Fruit fly (Drosophila melanogaster) whole organism, wandering third instar larva: ENCODE measurements around the gene CG6661.

Experiments
- Abd-B ChIP-seq: fragments of >200 bp; optimal IDR thresholded peaks from 2 replicates; lab custom pipeline; 2017; ENCODE audit warnings: missing biosample characterization, missing genetic modification characterization
- CG32264 ChIP-seq: fragments of 200-800 bp; sonication (Bioruptor generic); optimal IDR thresholded peaks from 2 replicates; lab custom pipeline; 2016; ENCODE audit warnings: missing biosample characterization, missing genetic modification characterization
- CG9705 ChIP-seq: fragments of 200-800 bp; sonication (Bioruptor generic); optimal IDR thresholded peaks from 2 replicates; lab custom pipeline; 2018; ENCODE audit warnings: missing biosample characterization, mild to moderate bottlenecking, missing genetic modification characterization
- Dfd ChIP-seq: fragments of >200 bp; optimal IDR thresholded peaks from 2 replicates; lab custom pipeline; 2017; ENCODE audit warnings: missing biosample characterization, missing genetic modification characterization
- Dif ChIP-seq: fragments of 200-275, 200-300 bp; sonication (Bioruptor generic); optimal IDR thresholded peaks from 2 replicates; lab custom pipeline; 2018; ENCODE audit warnings: missing biosample characterization, missing genetic modification characterization; ENCODE audit not compliant: partially characterized antibody
- HLH106 ChIP-seq: fragments of 200-800 bp; optimal IDR thresholded peaks from 3 replicates; lab custom pipeline; 2019; ENCODE audit warnings: missing biosample characterization, mild to moderate bottlenecking, missing genetic modification characterization, moderate library complexity
- Hr78 ChIP-seq: fragments of >200 bp; optimal IDR thresholded peaks from 2 replicates; lab custom pipeline; 2017; ENCODE audit warnings: missing biosample characterization, missing genetic modification characterization
- Hr83 ChIP-seq: fragments of 200-300 bp; sonication (Bioruptor generic); optimal IDR thresholded peaks from 2 replicates; lab custom pipeline; 2016; ENCODE audit warnings: missing biosample characterization, mild to moderate bottlenecking, missing genetic modification characterization, moderate library complexity; ENCODE audit not compliant: poor library complexity, severe bottlenecking
- Jra ChIP-seq: sonication (Bioruptor generic); optimal IDR thresholded peaks from 2 replicates; lab custom pipeline; 2016; ENCODE audit warnings: missing biosample characterization, missing genetic modification characterization
- Mio ChIP-seq: sonication (Bioruptor generic); optimal IDR thresholded peaks from 2 replicates; lab custom pipeline; 2016; ENCODE audit warnings: missing biosample characterization, missing genetic modification characterization
- Myc ChIP-seq: fragments of >200 bp; optimal IDR thresholded peaks from 2 replicates; lab custom pipeline; 2017
- OdsH ChIP-seq: fragments of 200-800 bp; sonication (Bioruptor generic); optimal IDR thresholded peaks from 2 replicates; lab custom pipeline; 2016; ENCODE audit warnings: missing biosample characterization, mild to moderate bottlenecking, missing genetic modification characterization
- Rel ChIP-seq, 2 experiments: fragments of 200-800 bp; sonication (Bioruptor generic) in 1 of 2; optimal IDR thresholded peaks; 2 replicates in 1 of 2; 3 replicates in 1 of 2; lab custom pipeline; 2016 to 2019; ENCODE audit warnings: mild to moderate bottlenecking in 2 of 2, missing biosample characterization in 2 of 2, missing genetic modification characterization in 2 of 2, moderate library complexity in 1 of 2
- Sp1 ChIP-seq: fragments of 200-800 bp; sonication (Bioruptor generic); optimal IDR thresholded peaks from 3 replicates; lab custom pipeline; 2019; ENCODE audit warnings: missing biosample characterization, mild to moderate bottlenecking, missing genetic modification characterization, moderate library complexity
- Vsx2 ChIP-seq: fragments of 200-300, 225-300 bp; sonication (Bioruptor generic); optimal IDR thresholded peaks from 2 replicates; lab custom pipeline; 2018; ENCODE audit warnings: missing biosample characterization, missing genetic modification characterization; ENCODE audit not compliant: partially characterized antibody
- br ChIP-seq: fragments of 200-800 bp; sonication (Bioruptor generic); optimal IDR thresholded peaks from 2 replicates; lab custom pipeline; 2016; ENCODE audit warnings: missing biosample characterization, missing genetic modification characterization
- dl ChIP-seq, 2 experiments: fragments of 175-275, 200-275 bp in 1 of 2; fragments of 200-275 bp in 1 of 2; sonication (Bioruptor generic); optimal IDR thresholded peaks; lab custom pipeline; 2018; ENCODE audit warnings: mild to moderate bottlenecking in 2 of 2, missing biosample characterization in 2 of 2, missing genetic modification characterization in 2 of 2, moderate library complexity in 2 of 2; ENCODE audit not compliant: partially characterized antibody in 2 of 2, insufficient read depth in 1 of 2
- dmrt93B ChIP-seq: fragments of 200-800 bp; sonication (Bioruptor generic); optimal IDR thresholded peaks from 2 replicates; lab custom pipeline; 2018; ENCODE audit warnings: missing biosample characterization, mild to moderate bottlenecking, missing genetic modification characterization
- ey ChIP-seq: fragments of 200-800 bp; sonication (Bioruptor generic); optimal IDR thresholded peaks from 2 replicates; lab custom pipeline; 2016; ENCODE audit warnings: missing biosample characterization, missing genetic modification characterization
- foxo ChIP-seq, 2 experiments: fragments of 200-800 bp; sonication (Bioruptor generic); optimal IDR thresholded peaks; 2 replicates in 1 of 2; 3 replicates in 1 of 2; lab custom pipeline; 2016 to 2017; ENCODE audit warnings: missing biosample characterization in 2 of 2, missing genetic modification characterization in 2 of 2
- fru ChIP-seq: fragments of 200-800 bp; sonication (Bioruptor generic); optimal IDR thresholded peaks from 3 replicates; lab custom pipeline; 2016; ENCODE audit warnings: missing biosample characterization, mild to moderate bottlenecking, missing genetic modification characterization
- h ChIP-seq: fragments of 200-800 bp; sonication (Bioruptor generic); optimal IDR thresholded peaks from 3 replicates; lab custom pipeline; 2016; ENCODE audit warnings: missing biosample characterization, mild to moderate bottlenecking, missing genetic modification characterization
- jim ChIP-seq: fragments of 175-275, 200-325 bp; sonication (Bioruptor generic); optimal IDR thresholded peaks from 2 replicates; lab custom pipeline; 2016; ENCODE audit warnings: missing biosample characterization, mild to moderate bottlenecking, missing genetic modification characterization
- lola ChIP-seq: fragments of >200 bp; optimal IDR thresholded peaks from 2 replicates; lab custom pipeline; 2017; ENCODE audit warnings: missing biosample characterization, missing genetic modification characterization
- pan ChIP-seq: fragments of >200 bp; optimal IDR thresholded peaks from 2 replicates; lab custom pipeline; 2017
- psq ChIP-seq: fragments of 200-800 bp; sonication (Bioruptor generic); optimal IDR thresholded peaks from 3 replicates; lab custom pipeline; 2017; ENCODE audit warnings: missing biosample characterization, mild to moderate bottlenecking, missing genetic modification characterization, moderate library complexity
- rgr ChIP-seq: fragments of 200-800 bp; sonication (Bioruptor generic); optimal IDR thresholded peaks from 3 replicates; lab custom pipeline; 2016; ENCODE audit warnings: missing biosample characterization, mild to moderate bottlenecking, missing genetic modification characterization
- sage ChIP-seq: fragments of 200-800 bp; sonication (Bioruptor generic); optimal IDR thresholded peaks from 2 replicates; lab custom pipeline; 2016; ENCODE audit warnings: missing biosample characterization, mild to moderate bottlenecking, missing genetic modification characterization
- sv ChIP-seq: fragments of 200-800 bp; sonication (Bioruptor generic); optimal IDR thresholded peaks from 3 replicates; lab custom pipeline; 2016; ENCODE audit warnings: missing biosample characterization, missing genetic modification characterization
- tai ChIP-seq: sonication (Bioruptor generic); optimal IDR thresholded peaks from 2 replicates; lab custom pipeline; 2016; ENCODE audit warnings: missing biosample characterization, missing genetic modification characterization
- usp ChIP-seq: fragments of >200 bp; optimal IDR thresholded peaks from 2 replicates; lab custom pipeline; 2017; ENCODE audit warnings: missing biosample characterization, missing genetic modification characterization
- woc ChIP-seq: sonication (Bioruptor generic); optimal IDR thresholded peaks from 2 replicates; lab custom pipeline; 2016; ENCODE audit warnings: missing biosample characterization, mild to moderate bottlenecking, missing genetic modification characterization

The CG6661 gene

DNA sequence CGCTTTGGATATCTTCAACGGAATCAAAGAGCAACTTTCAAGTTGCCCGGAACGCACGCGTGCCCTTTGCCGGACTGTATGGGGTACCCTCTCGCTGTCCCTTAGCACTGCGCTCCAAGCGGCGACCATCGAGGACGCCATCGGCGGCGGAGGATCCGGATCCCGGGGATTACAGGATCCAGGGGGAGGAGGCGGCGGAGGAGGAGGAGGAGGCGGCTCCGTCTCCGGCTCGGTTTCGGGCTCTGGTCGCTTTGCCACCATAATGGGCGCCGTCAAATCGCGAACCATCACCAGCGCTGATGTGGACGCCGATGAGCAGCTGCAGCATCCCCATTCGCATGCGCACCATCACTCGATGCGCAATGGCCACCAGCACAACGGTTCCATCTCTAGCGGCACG lies 19.2 kb downstream of the CG6661 start:
- no peak for TF ChIP-seq Mio (GFP tag; lab: Kevin White, UChicago)
- no peak for TF ChIP-seq usp
- no peak for TF ChIP-seq Dif (GFP tag; lab: Kevin White, UChicago)
- no peak for TF ChIP-seq Abd-B (GFP tag; lab: Kevin White, UChicago)
- TF ChIP-seq Dfd (GFP tag; lab: Kevin White, UChicago) = peak; percentile 98

DNA sequence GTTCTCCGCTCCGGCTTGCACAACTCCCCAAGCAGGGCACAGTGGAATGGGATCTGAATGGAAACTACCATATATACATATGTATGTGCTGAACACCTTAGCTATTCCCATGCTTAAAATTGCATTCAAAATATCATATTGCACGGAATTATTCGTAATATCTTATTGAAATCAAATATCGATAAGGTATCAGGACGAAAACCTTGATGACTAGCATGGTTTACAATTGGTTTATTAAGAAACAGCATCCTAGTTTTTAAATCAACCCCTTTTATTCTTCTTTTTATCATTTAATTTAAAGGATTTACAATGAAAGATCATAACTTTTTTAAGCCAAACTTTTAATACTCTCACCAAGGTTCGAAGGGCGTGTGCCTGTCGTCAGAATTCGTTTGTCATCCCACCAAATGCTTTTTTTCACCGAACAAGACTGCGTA lies 20.7 kb downstream of the CG6661 start:
- TF ChIP-seq rgr (GFP tag; lab: Kevin White, UChicago) = peak; percentile 74
- TF ChIP-seq Mio (GFP tag; lab: Kevin White, UChicago) = no peak
- TF ChIP-seq dmrt93B (GFP tag; lab: Kevin White, UChicago) = peak; percentile 50
- no peak for TF ChIP-seq Rel (GFP tag; optimal IDR thresholded peaks at IDR 0.05; lab: Kevin White, UChicago)
- TF ChIP-seq Rel (tag; optimal IDR thresholded peaks at IDR 0.05; lab: Kevin White, UChicago) = no peak
- no peak for TF ChIP-seq Dfd (GFP tag; lab: Kevin White, UChicago)
- TF ChIP-seq foxo (GFP tag; optimal IDR thresholded peaks at IDR 0.05; lab: Kevin White, UChicago) = peak in 1 of 2 experiments; percentile 73
- peak; percentile 70 for TF ChIP-seq woc
- peak; percentile 66 for TF ChIP-seq ey
- peak; percentile 16 for TF ChIP-seq CG32264 (GFP tag; lab: Kevin White, UChicago)
- TF ChIP-seq fru (GFP tag; lab: Kevin White, UChicago) = peak; percentile 64
- TF ChIP-seq br (GFP tag; lab: Kevin White, UChicago) = peak; percentile 58
- TF ChIP-seq Abd-B (GFP tag; lab: Kevin White, UChicago) = no peak
- TF ChIP-seq OdsH (GFP tag; lab: Kevin White, UChicago) = peak; percentile 75
- TF ChIP-seq Sp1 (GFP tag; lab: Kevin White, UChicago) = peak; percentile 64
- peak; percentile 77 for TF ChIP-seq h (GFP tag; lab: Kevin White, UChicago)
- peak; percentile 66 for TF ChIP-seq HLH106
- no peak for TF ChIP-seq sv (GFP tag; lab: Kevin White, UChicago)
- TF ChIP-seq pan (lab: Kevin White, UChicago) = no peak
- TF ChIP-seq Myc (lab: Kevin White, UChicago) = no peak
- peak; percentile 60 for TF ChIP-seq psq (GFP tag; lab: Kevin White, UChicago)

dm6 chr3L:14055815-14056516 lies 21.4 kb downstream of the CG6661 start:
- peak; percentile 48 for TF ChIP-seq Hr83 (GFP tag; lab: Kevin White, UChicago)
- no peak for TF ChIP-seq jim (GFP tag; lab: Kevin White, UChicago)
- TF ChIP-seq Rel (GFP tag; optimal IDR thresholded peaks at IDR 0.05; lab: Kevin White, UChicago) = no peak
- peak; percentile 35 for TF ChIP-seq Rel (tag; optimal IDR thresholded peaks at IDR 0.05; lab: Kevin White, UChicago)
- peak; percentile 54 for TF ChIP-seq Jra
- no peak for TF ChIP-seq br (GFP tag; lab: Kevin White, UChicago)
- no peak for TF ChIP-seq dl (GFP tag; optimal IDR thresholded peaks at IDR 0.05; lab: Kevin White, UChicago; ENCODE audit: insufficient read depth in 1 of 2, partially characterized antibody in 2 of 2)
- TF ChIP-seq Vsx2 (GFP tag; lab: Kevin White, UChicago) = no peak
- TF ChIP-seq Dfd (GFP tag; lab: Kevin White, UChicago) = no peak
- no peak for TF ChIP-seq pan (lab: Kevin White, UChicago)
- no peak for TF ChIP-seq CG9705 (GFP tag; lab: Kevin White, UChicago)
- TF ChIP-seq Dif (GFP tag; lab: Kevin White, UChicago) = peak; percentile 9

dm6 chr3L:14056816-14057215 lies 22.2 kb downstream of the CG6661 start:
- TF ChIP-seq tai (GFP tag; lab: Kevin White, UChicago) (no peak), CG9705 (GFP tag; lab: Kevin White, UChicago) (no peak), lola (no peak), fru (GFP tag; lab: Kevin White, UChicago) (no peak), Rel (GFP tag; optimal IDR thresholded peaks at IDR 0.05; lab: Kevin White, UChicago) (no peak), Rel (tag; optimal IDR thresholded peaks at IDR 0.05; lab: Kevin White, UChicago) (no peak), Sp1 (GFP tag; lab: Kevin White, UChicago) (no peak), CG32264 (GFP tag; lab: Kevin White, UChicago) (no peak), sv (GFP tag; lab: Kevin White, UChicago) (no peak), br (GFP tag; lab: Kevin White, UChicago) (no peak), Hr83 (GFP tag; lab: Kevin White, UChicago) (no peak), Dfd (GFP tag; lab: Kevin White, UChicago) (no peak), Myc (lab: Kevin White, UChicago) (no peak), Hr78 (GFP tag; lab: Kevin White, UChicago) (no peak), sage (GFP tag; lab: Kevin White, UChicago) (no peak), pan (lab: Kevin White, UChicago) (no peak), Mio (GFP tag; lab: Kevin White, UChicago) (no peak)
